Fruit fly (Drosophila melanogaster) whole organism, pupa: Measurements from ENCODE around the gene ova.

Experiments
- CG10348 ChIP-seq: fragments of 200-800 bp; sonication (Bioruptor generic); IDR thresholded peaks from 2 replicates; pipeline ENCODE4 v1.3.6; 2022; ENCODE audit warnings: missing biosample characterization, missing genetic modification characterization
- CG12605 ChIP-seq: fragments of 200-800 bp; sonication (Bioruptor generic); IDR thresholded peaks from 2 replicates; pipeline ENCODE4 v1.3.6; 2022; ENCODE audit warnings: missing biosample characterization, missing genetic modification characterization
- CG17806 ChIP-seq: fragments of 200-800 bp; sonication (Bioruptor generic); optimal IDR thresholded peaks from 2 replicates; lab custom pipeline; 2018; ENCODE audit warnings: missing biosample characterization, mild to moderate bottlenecking, missing genetic modification characterization, moderate library complexity
- CG32121 ChIP-seq: fragments of 200-800 bp; sonication (Bioruptor generic); IDR thresholded peaks from 2 replicates; pipeline ENCODE4 v1.3.6; 2022; ENCODE audit warnings: missing biosample characterization, missing genetic modification characterization
- CG34367 ChIP-seq: fragments of 200-800 bp; sonication (Bioruptor generic); optimal IDR thresholded peaks from 2 replicates; lab custom pipeline; 2018; ENCODE audit warnings: missing biosample characterization, mild to moderate bottlenecking, missing genetic modification characterization
- D1 ChIP-seq: fragments of 200-800 bp; sonication (Bioruptor generic); optimal IDR thresholded peaks from 2 replicates; lab custom pipeline; 2018; ENCODE audit warnings: missing biosample characterization, mild to moderate bottlenecking, missing genetic modification characterization, moderate library complexity
- EcR ChIP-seq: fragments of 200-800 bp; sonication (Bioruptor generic); optimal IDR thresholded peaks from 3 replicates; lab custom pipeline; 2019; ENCODE audit warnings: missing biosample characterization, missing genetic modification characterization, mild to moderate bottlenecking, moderate library complexity, missing genetic modification reagents
- Pif1B ChIP-seq: fragments of 200-800 bp; sonication (Bioruptor generic); optimal IDR thresholded peaks from 3 replicates; lab custom pipeline; 2016; ENCODE audit warnings: missing biosample characterization, missing genetic modification characterization
- fd96Ca ChIP-seq: fragments of 200-800 bp; sonication (Bioruptor generic); IDR thresholded peaks from 3 replicates; pipeline ENCODE4 v1.3.6; 2022; ENCODE audit warnings: missing biosample characterization, missing genetic modification characterization

dm6 chr2L:10278658-10279057 is 47.2 kb upstream of the ova start, which contains the start of gene Utx:
- TF ChIP-seq CG10348 (no peak), CG34367 (no peak), fd96Ca (GFP tag; lab: Robert Waterston, UW) (no peak), Pif1B (GFP tag; lab: Kevin White, UChicago) (no peak), EcR (GFP tag; lab: Kevin White, UChicago) (no peak), CG32121 (GFP tag; lab: Robert Waterston, UW) (no peak), CG12605 (no peak), D1 (no peak), CG17806 (tag; lab: Kevin White, UChicago) (no peak)
